Worm (Caenorhabditis elegans): ENCODE results near the gene tag-325.

tag-325 gene

ce11 chrIII:4754001-4754561 is 42.6 kb upstream of the tag-325 start, which contains the start of the genes rps-0 and rbg-3 (continued):
- TF ChIP-seq attf-5 (GFP tag; optimal IDR thresholded peaks at IDR 0.05) (peak; percentile 93), hlh-26 (GFP tag; conservative IDR thresholded peaks at IDR 0.05) (no peak), pha-4 (tag; optimal IDR thresholded peaks at IDR 0.05) (peak; percentile 84), bed-1 (GFP tag; IDR thresholded peaks at IDR 0.05) (no peak), C17E4.6 (GFP tag; IDR thresholded peaks at IDR 0.05) (peak; percentile 46; the same call in 1 of the 2 replicates), akir-1 (GFP tag; optimal IDR thresholded peaks at IDR 0.05) (no peak), hrde-1 (tag; optimal IDR thresholded peaks at IDR 0.05; ENCODE audit: borderline replicate concordance) (no peak), ekl-4 (GFP tag; IDR thresholded peaks at IDR 0.05) (peak; percentile 41), F33H1.4 (GFP tag; IDR thresholded peaks at IDR 0.05) (peak; percentile 99), ceh-100 (GFP tag; IDR thresholded peaks at IDR 0.05) (peak; percentile 27; the same call in 1 of the 2 replicates), nhr-80 (tag; optimal IDR thresholded peaks at IDR 0.05) (peak; percentile 37), hsf-1 (GFP tag; IDR thresholded peaks at IDR 0.05) (peak; percentile 56; the same call in 1 of the 2 replicates), Y53G8AR.9 (GFP tag; conservative IDR thresholded peaks at IDR 0.05) (peak; percentile 58; the same call in 1 of the 2 replicates), Y95B8A.8 (GFP tag; IDR thresholded peaks at IDR 0.05) (0 out of 2 replicates have a peak, but pooled peaks have one; percentile 30), die-1 (tag; optimal IDR thresholded peaks at IDR 0.05) (no peak), mxl-1 (tag; optimal IDR thresholded peaks at IDR 0.05) (no peak), C06A6.2 (GFP tag; conservative IDR thresholded peaks at IDR 0.05) (no peak; the same call in 1 of the 2 replicates), nfya-1 (tag; optimal IDR thresholded peaks at IDR 0.05; ENCODE audit: borderline replicate concordance, insufficient read depth) (no peak), F10E7.11 (tag; optimal IDR thresholded peaks at IDR 0.05) (no peak), B0261.1 (tag; optimal IDR thresholded peaks at IDR 0.05) (no peak), hlh-12 (tag; optimal IDR thresholded peaks at IDR 0.05) (no peak), egl-44 (GFP tag; IDR thresholded peaks at IDR 0.05) (no peak), nhr-90 (tag; optimal IDR thresholded peaks at IDR 0.05) (no peak), ceh-40 (GFP tag; IDR thresholded peaks at IDR 0.05) (no peak), aptf-3 (GFP tag; IDR thresholded peaks at IDR 0.05) (no peak), athp-1 (tag; optimal IDR thresholded peaks at IDR 0.05) (no peak), tbp1 (GFP tag; optimal IDR thresholded peaks at IDR 0.05) (peak; percentile 64), lag-1 (GFP tag; IDR thresholded peaks at IDR 0.05) (no peak), rcor-1 (GFP tag; IDR thresholded peaks at IDR 0.05) (peak; percentile 80), fkh-3 (tag; optimal IDR thresholded peaks at IDR 0.05) (no peak), let-607 (tag; optimal IDR thresholded peaks at IDR 0.05) (peak in 1 of 2 experiments; percentile 74), ztf-18 (tag; optimal IDR thresholded peaks at IDR 0.05) (peak; percentile 90), gei-17 (GFP tag; optimal IDR thresholded peaks at IDR 0.05) (no peak), lsy-27 (tag; optimal IDR thresholded peaks at IDR 0.05; ENCODE audit: borderline replicate concordance, insufficient read depth) (no peak), lin-35 (GFP tag; optimal IDR thresholded peaks at IDR 0.05) (peak in 2 of 3 experiments; percentile 64 to 92), F22D6.2 (tag; optimal IDR thresholded peaks at IDR 0.05) (no peak), dpl-1 (GFP tag; optimal IDR thresholded peaks at IDR 0.05) (peak; percentile 75), ceh-91 (GFP tag; IDR thresholded peaks at IDR 0.05) (peak; percentile 81), ztf-6 (GFP tag; IDR thresholded peaks at IDR 0.05) (no peak), lin-54 (GFP tag; optimal IDR thresholded peaks at IDR 0.05) (peak; percentile 89), attf-3 (GFP tag; conservative IDR thresholded peaks at IDR 0.05) (peak; percentile 48; the same call in 1 of the 2 replicates), mel-28 (tag; optimal IDR thresholded peaks at IDR 0.05; ENCODE audit: borderline replicate concordance) (no peak), snpc-4 (GFP tag; optimal IDR thresholded peaks at IDR 0.05) (no peak), snpc-4 (tag; optimal IDR thresholded peaks at IDR 0.05) (peak in 3 of 4 experiments; percentile 53 to 74 (median 61)), Y79H2A.3 (GFP tag; conservative IDR thresholded peaks at IDR 0.05) (no peak), nfya-2 (GFP tag; IDR thresholded peaks at IDR 0.05) (no peak), sea-2 (GFP tag; IDR thresholded peaks at IDR 0.05) (no peak), F55B11.4 (tag; optimal IDR thresholded peaks at IDR 0.05; ENCODE audit: borderline replicate concordance, insufficient read depth) (no peak)

Data from whole organism, young adult.